Worm (Caenorhabditis elegans): ENCODE measurements around the gene F58E6.5.

F58E6.5 gene

DNA sequence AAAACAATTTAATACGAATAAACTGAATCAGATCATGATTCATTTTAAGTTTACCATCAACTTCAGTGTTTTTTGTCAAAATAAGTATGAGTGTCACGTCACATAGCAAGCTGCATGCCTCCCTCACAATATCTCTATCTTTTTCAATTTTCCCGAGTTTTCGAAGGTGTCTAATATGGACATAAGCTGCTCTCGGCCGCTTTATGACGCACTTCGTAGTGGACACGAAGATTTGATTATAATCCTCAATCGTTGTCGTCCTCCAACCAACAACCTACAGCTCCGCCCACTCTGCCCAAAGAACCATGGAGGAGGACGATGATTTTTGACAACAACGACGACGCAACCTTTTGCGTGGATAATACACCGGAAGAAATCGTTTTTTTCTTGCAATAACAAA, 41.6 kb upstream of the F58E6.5 start:
- TF ChIP-seq mdl-1 (tag; optimal IDR thresholded peaks at IDR 0.05) (no peak), sma-9 (GFP tag; optimal IDR thresholded peaks at IDR 0.05) (no peak), sma-9 (tag; optimal IDR thresholded peaks at IDR 0.05) (no peak), crh-2 (tag; optimal IDR thresholded peaks at IDR 0.05) (no peak), lin-11 (tag; optimal IDR thresholded peaks at IDR 0.05) (peak; percentile 20), sem-4 (tag; optimal IDR thresholded peaks at IDR 0.05) (no peak), blmp-1 (tag; optimal IDR thresholded peaks at IDR 0.05; ENCODE audit: insufficient read depth) (no peak)

DNA sequence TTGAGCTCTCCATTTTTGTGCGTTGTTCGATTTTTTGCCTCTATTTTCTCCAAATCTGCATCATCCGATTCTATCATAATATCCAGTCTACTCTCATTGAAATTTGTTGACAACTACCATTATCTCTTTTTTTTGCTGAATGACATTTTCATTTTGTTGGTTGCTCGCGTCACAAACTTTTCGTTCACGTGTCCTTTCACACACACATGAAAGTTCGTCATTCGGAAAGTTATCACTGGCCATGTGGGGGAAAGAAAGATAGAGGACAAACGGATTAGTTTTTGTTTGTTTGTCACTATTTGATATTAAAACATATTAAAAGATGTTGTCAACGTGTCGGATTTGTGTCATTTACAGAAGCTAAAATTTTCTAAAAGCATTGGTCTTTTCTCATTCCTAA, 40.6 kb upstream of the F58E6.5 start:
- TF ChIP-seq ceh-82 (tag; optimal IDR thresholded peaks at IDR 0.05) = no peak
- peak; percentile 9 for TF ChIP-seq sma-9 (GFP tag; optimal IDR thresholded peaks at IDR 0.05)
- no peak for TF ChIP-seq sma-9 (tag; optimal IDR thresholded peaks at IDR 0.05)

- TF ChIP-seq gmeb-1 (tag; optimal IDR thresholded peaks at IDR 0.05) (no peak), mdl-1 (tag; optimal IDR thresholded peaks at IDR 0.05) (no peak), blmp-1 (tag; optimal IDR thresholded peaks at IDR 0.05; ENCODE audit: insufficient read depth) (no peak), zag-1 (tag; optimal IDR thresholded peaks at IDR 0.05) (no peak), ceh-16 (tag; optimal IDR thresholded peaks at IDR 0.05) (no peak), nhr-12 (tag; optimal IDR thresholded peaks at IDR 0.05) (no peak), nhr-23 (tag; optimal IDR thresholded peaks at IDR 0.05) (no peak), sma-9 (GFP tag; optimal IDR thresholded peaks at IDR 0.05) (peak; percentile 31), sma-9 (tag; optimal IDR thresholded peaks at IDR 0.05) (no peak), aly-2 (tag; optimal IDR thresholded peaks at IDR 0.05) (no peak), fos-1 (tag; optimal IDR thresholded peaks at IDR 0.05) (peak; percentile 26), crh-2 (tag; optimal IDR thresholded peaks at IDR 0.05) (peak; percentile 25)
Observed at ce11 chrV:9791332-9791731, 37.0 kb upstream of the F58E6.5 start, which contains the start of gene lipl-2. Gene lipl-2, plus strand, starts transcription at chrV:9791567.

ce11 chrV:9789657-9790261, 35.4 kb upstream of the F58E6.5 start, which contains the start of gene ztf-7:
Gene ztf-7, minus strand, starts transcription at chrV:9789707.
- TF ChIP-seq R02D3.7 (tag; optimal IDR thresholded peaks at IDR 0.05) (peak; percentile 32), lin-39 (tag; optimal IDR thresholded peaks at IDR 0.05) (no peak), nhr-23 (tag; optimal IDR thresholded peaks at IDR 0.05) (no peak), sma-3 (GFP tag; optimal IDR thresholded peaks at IDR 0.05) (peak; percentile 98), nhr-237 (tag; optimal IDR thresholded peaks at IDR 0.05) (peak; percentile 38), blmp-1 (tag; optimal IDR thresholded peaks at IDR 0.05; ENCODE audit: insufficient read depth) (peak; percentile 84), F13H6.1 (tag; optimal IDR thresholded peaks at IDR 0.05) (peak; percentile 96), lin-11 (tag; optimal IDR thresholded peaks at IDR 0.05) (peak; percentile 95), unc-55 (GFP tag; optimal IDR thresholded peaks at IDR 0.05) (peak; percentile 83), fos-1 (tag; optimal IDR thresholded peaks at IDR 0.05) (peak; percentile 88), skn-1 (tag; optimal IDR thresholded peaks at IDR 0.05) (peak; percentile 72), crh-2 (tag; optimal IDR thresholded peaks at IDR 0.05) (peak; percentile 97), lin-13 (GFP tag; optimal IDR thresholded peaks at IDR 0.05) (peak; percentile 83), sem-4 (tag; optimal IDR thresholded peaks at IDR 0.05) (peak; percentile 92), aly-2 (tag; optimal IDR thresholded peaks at IDR 0.05) (no peak), ceh-16 (tag; optimal IDR thresholded peaks at IDR 0.05) (peak; percentile 39), nhr-21 (tag; optimal IDR thresholded peaks at IDR 0.05) (peak; percentile 97), lsy-2 (tag; optimal IDR thresholded peaks at IDR 0.05) (peak; percentile 85 to 97), gmeb-1 (tag; optimal IDR thresholded peaks at IDR 0.05) (peak; percentile 92), sma-9 (GFP tag; optimal IDR thresholded peaks at IDR 0.05) (peak; percentile 97), sma-9 (tag; optimal IDR thresholded peaks at IDR 0.05) (no peak), Y55F3AM.14 (GFP tag; optimal IDR thresholded peaks at IDR 0.05) (peak; percentile 86), dmd-4 (tag; optimal IDR thresholded peaks at IDR 0.05) (peak; percentile 51), ama-1 (optimal IDR thresholded peaks at IDR 0.05) (peak; percentile 63), elt-3 (tag; optimal IDR thresholded peaks at IDR 0.05) (no peak), nhr-6 (tag; optimal IDR thresholded peaks at IDR 0.05) (peak; percentile 91), nhr-10 (tag; optimal IDR thresholded peaks at IDR 0.05) (no peak), ztf-4 (tag; optimal IDR thresholded peaks at IDR 0.05) (peak; percentile 91), nhr-12 (tag; optimal IDR thresholded peaks at IDR 0.05) (no peak), mab-5 (tag; optimal IDR thresholded peaks at IDR 0.05) (peak; percentile 92), C34F6.9 (tag; optimal IDR thresholded peaks at IDR 0.05) (peak; percentile 99), egl-27 (tag; optimal IDR thresholded peaks at IDR 0.05) (peak; percentile 82), nhr-129 (tag; optimal IDR thresholded peaks at IDR 0.05) (peak; percentile 94), nhr-25 (tag; optimal IDR thresholded peaks at IDR 0.05) (peak; percentile 98), snpc-4 (tag; optimal IDR thresholded peaks at IDR 0.05) (peak; percentile 87), unc-62 (GFP tag; optimal IDR thresholded peaks at IDR 0.05) (peak; percentile 71), zag-1 (tag; optimal IDR thresholded peaks at IDR 0.05) (peak; percentile 58), nhr-77 (tag; optimal IDR thresholded peaks at IDR 0.05) (no peak), mbf-1 (tag; optimal IDR thresholded peaks at IDR 0.05) (no peak), mdl-1 (tag; optimal IDR thresholded peaks at IDR 0.05) (peak; percentile 79 to 95), unc-39 (tag; optimal IDR thresholded peaks at IDR 0.05) (no peak)

Data from whole organism, L2 larva.